Worm (Caenorhabditis elegans): ENCODE data around the gene F41G3.5.

The F41G3.5 gene

ce11 chrII:6746404-6746803, at the start of gene F41G3.5:
Gene F41G3.5, plus strand, starts transcription at chrII:6746704.
- TF ChIP-seq him-1 (tag; optimal IDR thresholded peaks at IDR 0.05) (no peak), dao-5 (tag; optimal IDR thresholded peaks at IDR 0.05) (no peak), W03F9.2 (tag; optimal IDR thresholded peaks at IDR 0.05) (no peak)

- TF ChIP-seq W03F9.2 (tag; optimal IDR thresholded peaks at IDR 0.05) (no peak), dao-5 (tag; optimal IDR thresholded peaks at IDR 0.05) (no peak), him-1 (tag; optimal IDR thresholded peaks at IDR 0.05) (no peak)
These were observed 47.7 kb upstream of the F41G3.5 start, which contains the start of gene C18H9.1 for ce11 chrII:6698784-6699183. Gene C18H9.1, plus strand, starts transcription at chrII:6699084.

ce11 chrII:6701497-6701896, 45.0 kb upstream of the F41G3.5 start, which contains the start of gene C18H9.6:
Gene C18H9.6, minus strand, starts transcription at chrII:6701625.
- no peak for TF ChIP-seq W03F9.2 (tag; optimal IDR thresholded peaks at IDR 0.05)
- TF ChIP-seq him-1 (tag; optimal IDR thresholded peaks at IDR 0.05): no peak
- TF ChIP-seq dao-5 (tag; optimal IDR thresholded peaks at IDR 0.05): no peak

- TF ChIP-seq him-1 (tag; optimal IDR thresholded peaks at IDR 0.05) (no peak), dao-5 (tag; optimal IDR thresholded peaks at IDR 0.05) (no peak), W03F9.2 (tag; optimal IDR thresholded peaks at IDR 0.05) (no peak)
These were observed 40.8 kb upstream of the F41G3.5 start, which contains the start of gene rpy-1 for ce11 chrII:6705593-6706228. Gene rpy-1, minus strand, starts transcription at chrII:6705643.

DNA sequence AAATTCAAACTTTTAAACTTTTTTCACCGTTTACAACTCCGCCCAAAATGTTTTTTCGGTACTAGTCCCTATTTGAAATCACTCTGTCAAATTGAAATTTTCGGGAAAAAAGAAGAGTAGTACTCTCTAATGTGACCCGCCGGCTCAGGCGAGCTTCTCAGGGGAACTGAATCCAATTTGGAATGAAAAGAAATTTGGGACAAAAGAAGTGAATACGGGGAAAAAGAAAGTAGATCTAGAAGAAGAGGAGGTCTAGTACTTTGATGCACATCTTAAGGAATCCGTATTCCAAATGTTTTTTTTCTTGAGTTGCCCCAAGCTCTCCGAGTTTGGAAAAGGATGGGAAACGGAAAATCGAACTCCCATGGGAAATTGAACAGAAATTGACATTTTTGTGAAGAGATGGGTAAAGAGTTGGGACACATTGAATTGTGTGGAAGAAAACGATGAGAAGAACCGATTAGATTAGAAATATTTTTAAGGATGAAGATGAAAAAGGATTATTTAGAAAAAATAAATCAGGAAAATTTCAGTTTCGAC, 39.9 kb upstream of the F41G3.5 start:
- no peak for TF ChIP-seq him-1 (tag; optimal IDR thresholded peaks at IDR 0.05)
- no peak for TF ChIP-seq dao-5 (tag; optimal IDR thresholded peaks at IDR 0.05)
- no peak for TF ChIP-seq W03F9.2 (tag; optimal IDR thresholded peaks at IDR 0.05)

DNA sequence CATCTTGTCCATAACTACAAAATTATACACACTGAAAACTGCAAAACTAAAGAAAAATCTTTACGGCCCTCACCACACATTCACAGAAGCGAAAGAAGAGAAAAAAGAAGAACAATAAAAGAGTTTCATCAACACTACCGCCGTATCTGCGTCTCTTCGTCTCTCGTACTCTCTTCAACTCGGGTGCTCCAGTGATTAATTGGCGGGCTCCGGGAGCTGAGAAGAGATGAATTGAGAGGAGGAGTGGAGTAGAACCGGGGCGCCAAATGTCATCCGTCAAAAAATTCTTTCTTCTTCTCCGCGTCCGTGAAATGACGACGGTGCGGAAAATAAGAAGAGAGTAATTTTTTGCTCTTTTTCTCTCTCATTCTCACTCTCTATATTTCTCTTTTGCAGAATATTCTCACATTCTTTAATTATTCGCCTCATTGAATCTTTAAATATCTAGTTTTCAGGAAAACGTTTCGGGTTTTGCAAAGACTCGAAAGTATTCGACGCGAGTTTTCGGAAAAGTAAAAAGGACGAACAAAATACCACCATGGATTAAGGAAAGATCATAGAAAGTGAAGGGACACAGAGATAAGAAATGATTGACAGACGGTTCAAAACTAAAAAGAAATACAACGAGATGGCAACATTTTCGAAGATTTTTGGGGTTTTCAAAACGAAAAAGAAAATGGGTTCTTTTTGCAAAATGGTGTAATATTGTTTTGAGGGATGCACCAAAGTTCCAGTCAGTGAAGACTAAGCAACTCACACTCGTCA, 38.8 kb upstream of the F41G3.5 start:
- TF ChIP-seq dao-5 (tag; optimal IDR thresholded peaks at IDR 0.05) (no peak), W03F9.2 (tag; optimal IDR thresholded peaks at IDR 0.05) (no peak), him-1 (tag; optimal IDR thresholded peaks at IDR 0.05) (no peak)

ce11 chrII:6708980-6709379, 37.5 kb upstream of the F41G3.5 start:
- TF ChIP-seq him-1 (tag; optimal IDR thresholded peaks at IDR 0.05) (peak; percentile 56), dao-5 (tag; optimal IDR thresholded peaks at IDR 0.05) (no peak)

ce11 chrII:6709680-6710079, 36.8 kb upstream of the F41G3.5 start:
- no peak for TF ChIP-seq W03F9.2 (tag; optimal IDR thresholded peaks at IDR 0.05)

ce11 chrII:6710596-6710995, 35.9 kb upstream of the F41G3.5 start:
- TF ChIP-seq dao-5 (tag; optimal IDR thresholded peaks at IDR 0.05): no peak
- TF ChIP-seq him-1 (tag; optimal IDR thresholded peaks at IDR 0.05): no peak
- TF ChIP-seq W03F9.2 (tag; optimal IDR thresholded peaks at IDR 0.05): no peak

- TF ChIP-seq him-1 (tag; optimal IDR thresholded peaks at IDR 0.05) (no peak), W03F9.2 (tag; optimal IDR thresholded peaks at IDR 0.05) (no peak)
These were observed 34.1 kb upstream of the F41G3.5 start, which contains the start of the genes dpy-10 and T14B4.19 for ce11 chrII:6712177-6712981. Gene dpy-10, minus strand, starts transcription at chrII:6712227. Gene T14B4.19, minus strand, starts transcription at chrII:6712931.

- no peak for TF ChIP-seq W03F9.2 (tag; optimal IDR thresholded peaks at IDR 0.05)
- TF ChIP-seq him-1 (tag; optimal IDR thresholded peaks at IDR 0.05): no peak
- TF ChIP-seq dao-5 (tag; optimal IDR thresholded peaks at IDR 0.05): no peak
These were observed 33.5 kb upstream of the F41G3.5 start for ce11 chrII:6713003-6713402.

ce11 chrII:6713832-6714342, 32.6 kb upstream of the F41G3.5 start, which contains the start of gene dpy-2:
Gene dpy-2, plus strand, starts transcription at chrII:6714292.
- TF ChIP-seq W03F9.2 (tag; optimal IDR thresholded peaks at IDR 0.05) (no peak), him-1 (tag; optimal IDR thresholded peaks at IDR 0.05) (no peak), dao-5 (tag; optimal IDR thresholded peaks at IDR 0.05) (no peak)

DNA sequence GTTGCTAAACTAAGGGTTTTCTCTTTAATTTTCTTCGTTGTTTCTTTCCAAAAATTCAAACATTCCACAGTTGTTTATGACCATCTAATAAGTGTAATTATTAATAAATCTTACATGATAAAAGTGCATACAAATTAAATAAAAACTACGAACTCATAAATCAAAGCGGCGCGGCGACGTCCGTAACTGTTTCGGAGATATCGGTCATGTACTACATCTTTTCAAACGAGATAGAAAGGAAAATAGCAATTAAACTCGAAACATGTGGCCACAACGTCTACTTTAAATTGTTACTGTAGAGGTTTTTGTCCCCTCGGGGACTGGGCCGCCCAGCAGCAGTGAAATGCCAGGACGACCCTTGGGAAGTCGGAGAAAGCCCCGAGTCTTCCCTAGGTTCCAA, 30.7 kb upstream of the F41G3.5 start:
- no peak for TF ChIP-seq W03F9.2 (tag; optimal IDR thresholded peaks at IDR 0.05)
- TF ChIP-seq him-1 (tag; optimal IDR thresholded peaks at IDR 0.05): no peak
- no peak for TF ChIP-seq dao-5 (tag; optimal IDR thresholded peaks at IDR 0.05)

All from whole organism, L4/young adult.